Fruit fly (Drosophila melanogaster) whole organism, wandering third instar larva: ENCODE results near the gene ATPsynbeta.
A peak's percentile ranks its signal among the peaks of the same experiment; 100 is the strongest.

Experiments used
- Abd-B ChIP-seq: fragments of >200 bp; optimal IDR thresholded peaks from 2 replicates; lab custom pipeline; 2017; ENCODE audit warnings: missing biosample characterization, missing genetic modification characterization
- CG32264 ChIP-seq: fragments of 200-800 bp; sonication (Bioruptor generic); optimal IDR thresholded peaks from 2 replicates; lab custom pipeline; 2016; ENCODE audit warnings: missing biosample characterization, missing genetic modification characterization
- CG9705 ChIP-seq: fragments of 200-800 bp; sonication (Bioruptor generic); optimal IDR thresholded peaks from 2 replicates; lab custom pipeline; 2018; ENCODE audit warnings: missing biosample characterization, mild to moderate bottlenecking, missing genetic modification characterization
- CrebA ChIP-seq: fragments of 200-800 bp; sonication (Bioruptor generic); optimal IDR thresholded peaks from 2 replicates; lab custom pipeline; 2016; ENCODE audit warnings: missing biosample characterization, mild to moderate bottlenecking, missing genetic modification characterization, borderline replicate concordance
- Dfd ChIP-seq: fragments of >200 bp; optimal IDR thresholded peaks from 2 replicates; lab custom pipeline; 2017; ENCODE audit warnings: missing biosample characterization, missing genetic modification characterization
- Dif ChIP-seq: fragments of 200-275, 200-300 bp; sonication (Bioruptor generic); optimal IDR thresholded peaks from 2 replicates; lab custom pipeline; 2018; ENCODE audit warnings: missing biosample characterization, missing genetic modification characterization; ENCODE audit not compliant: partially characterized antibody
- GATAd ChIP-seq: sonication (Bioruptor generic); optimal IDR thresholded peaks from 2 replicates; lab custom pipeline; 2016; ENCODE audit warnings: missing biosample characterization, missing genetic modification characterization
- HLH106 ChIP-seq: fragments of 200-800 bp; optimal IDR thresholded peaks from 3 replicates; lab custom pipeline; 2019; ENCODE audit warnings: missing biosample characterization, mild to moderate bottlenecking, missing genetic modification characterization, moderate library complexity
- Hnf4 ChIP-seq: fragments of 200-800 bp; sonication (Bioruptor generic); optimal IDR thresholded peaks from 2 replicates; lab custom pipeline; 2016; ENCODE audit warnings: missing biosample characterization, mild to moderate bottlenecking, missing genetic modification characterization
- Hr83 ChIP-seq: fragments of 200-300 bp; sonication (Bioruptor generic); optimal IDR thresholded peaks from 2 replicates; lab custom pipeline; 2016; ENCODE audit warnings: missing biosample characterization, mild to moderate bottlenecking, missing genetic modification characterization, moderate library complexity; ENCODE audit not compliant: poor library complexity, severe bottlenecking
- Jra ChIP-seq: sonication (Bioruptor generic); optimal IDR thresholded peaks from 2 replicates; lab custom pipeline; 2016; ENCODE audit warnings: missing biosample characterization, missing genetic modification characterization
- Mio ChIP-seq: sonication (Bioruptor generic); optimal IDR thresholded peaks from 2 replicates; lab custom pipeline; 2016; ENCODE audit warnings: missing biosample characterization, missing genetic modification characterization
- Myc ChIP-seq: fragments of >200 bp; optimal IDR thresholded peaks from 2 replicates; lab custom pipeline; 2017
- N ChIP-seq: fragments of >200 bp; optimal IDR thresholded peaks from 2 replicates; lab custom pipeline; 2018; ENCODE audit warnings: missing biosample characterization, missing external identifiers, missing genetic modification characterization
- OdsH ChIP-seq: fragments of 200-800 bp; sonication (Bioruptor generic); optimal IDR thresholded peaks from 2 replicates; lab custom pipeline; 2016; ENCODE audit warnings: missing biosample characterization, mild to moderate bottlenecking, missing genetic modification characterization
- Rel ChIP-seq, 2 experiments: fragments of 200-800 bp; sonication (Bioruptor generic) in 1 of 2; optimal IDR thresholded peaks; 2 replicates in 1 of 2; 3 replicates in 1 of 2; lab custom pipeline; 2016 to 2019; ENCODE audit warnings: mild to moderate bottlenecking in 2 of 2, missing biosample characterization in 2 of 2, missing genetic modification characterization in 2 of 2, moderate library complexity in 1 of 2
- Sp1 ChIP-seq: fragments of 200-800 bp; sonication (Bioruptor generic); optimal IDR thresholded peaks from 3 replicates; lab custom pipeline; 2019; ENCODE audit warnings: missing biosample characterization, mild to moderate bottlenecking, missing genetic modification characterization, moderate library complexity
- Vsx2 ChIP-seq: fragments of 200-300, 225-300 bp; sonication (Bioruptor generic); optimal IDR thresholded peaks from 2 replicates; lab custom pipeline; 2018; ENCODE audit warnings: missing biosample characterization, missing genetic modification characterization; ENCODE audit not compliant: partially characterized antibody
- br ChIP-seq: fragments of 200-800 bp; sonication (Bioruptor generic); optimal IDR thresholded peaks from 2 replicates; lab custom pipeline; 2016; ENCODE audit warnings: missing biosample characterization, missing genetic modification characterization
- brk ChIP-seq: fragments of 200-800 bp; sonication (Bioruptor generic); optimal IDR thresholded peaks from 2 replicates; lab custom pipeline; 2016; ENCODE audit warnings: missing biosample characterization, mild to moderate bottlenecking, missing genetic modification characterization
- dl ChIP-seq, 2 experiments: fragments of 175-275, 200-275 bp in 1 of 2; fragments of 200-275 bp in 1 of 2; sonication (Bioruptor generic); optimal IDR thresholded peaks; lab custom pipeline; 2018; ENCODE audit warnings: mild to moderate bottlenecking in 2 of 2, missing biosample characterization in 2 of 2, missing genetic modification characterization in 2 of 2, moderate library complexity in 2 of 2; ENCODE audit not compliant: partially characterized antibody in 2 of 2, insufficient read depth in 1 of 2
- dsf ChIP-seq: sonication (Bioruptor generic); optimal IDR thresholded peaks from 2 replicates; lab custom pipeline; 2016; ENCODE audit warnings: missing biosample characterization, missing genetic modification characterization, borderline replicate concordance
- ey ChIP-seq: fragments of 200-800 bp; sonication (Bioruptor generic); optimal IDR thresholded peaks from 2 replicates; lab custom pipeline; 2016; ENCODE audit warnings: missing biosample characterization, missing genetic modification characterization
- foxo ChIP-seq, 2 experiments: fragments of 200-800 bp; sonication (Bioruptor generic); optimal IDR thresholded peaks; 2 replicates in 1 of 2; 3 replicates in 1 of 2; lab custom pipeline; 2016 to 2017; ENCODE audit warnings: missing biosample characterization in 2 of 2, missing genetic modification characterization in 2 of 2
- fru ChIP-seq: fragments of 200-800 bp; sonication (Bioruptor generic); optimal IDR thresholded peaks from 3 replicates; lab custom pipeline; 2016; ENCODE audit warnings: missing biosample characterization, mild to moderate bottlenecking, missing genetic modification characterization
- h ChIP-seq: fragments of 200-800 bp; sonication (Bioruptor generic); optimal IDR thresholded peaks from 3 replicates; lab custom pipeline; 2016; ENCODE audit warnings: missing biosample characterization, mild to moderate bottlenecking, missing genetic modification characterization
- lola ChIP-seq: fragments of >200 bp; optimal IDR thresholded peaks from 2 replicates; lab custom pipeline; 2017; ENCODE audit warnings: missing biosample characterization, missing genetic modification characterization
- pan ChIP-seq: fragments of >200 bp; optimal IDR thresholded peaks from 2 replicates; lab custom pipeline; 2017
- psq ChIP-seq: fragments of 200-800 bp; sonication (Bioruptor generic); optimal IDR thresholded peaks from 3 replicates; lab custom pipeline; 2017; ENCODE audit warnings: missing biosample characterization, mild to moderate bottlenecking, missing genetic modification characterization, moderate library complexity
- rgr ChIP-seq: fragments of 200-800 bp; sonication (Bioruptor generic); optimal IDR thresholded peaks from 3 replicates; lab custom pipeline; 2016; ENCODE audit warnings: missing biosample characterization, mild to moderate bottlenecking, missing genetic modification characterization
- sage ChIP-seq: fragments of 200-800 bp; sonication (Bioruptor generic); optimal IDR thresholded peaks from 2 replicates; lab custom pipeline; 2016; ENCODE audit warnings: missing biosample characterization, mild to moderate bottlenecking, missing genetic modification characterization
- sv ChIP-seq: fragments of 200-800 bp; sonication (Bioruptor generic); optimal IDR thresholded peaks from 3 replicates; lab custom pipeline; 2016; ENCODE audit warnings: missing biosample characterization, missing genetic modification characterization
- tai ChIP-seq: sonication (Bioruptor generic); optimal IDR thresholded peaks from 2 replicates; lab custom pipeline; 2016; ENCODE audit warnings: missing biosample characterization, missing genetic modification characterization
- usp ChIP-seq: fragments of >200 bp; optimal IDR thresholded peaks from 2 replicates; lab custom pipeline; 2017; ENCODE audit warnings: missing biosample characterization, missing genetic modification characterization
- woc ChIP-seq: sonication (Bioruptor generic); optimal IDR thresholded peaks from 2 replicates; lab custom pipeline; 2016; ENCODE audit warnings: missing biosample characterization, mild to moderate bottlenecking, missing genetic modification characterization

Gene ATPsynbeta

DNA sequence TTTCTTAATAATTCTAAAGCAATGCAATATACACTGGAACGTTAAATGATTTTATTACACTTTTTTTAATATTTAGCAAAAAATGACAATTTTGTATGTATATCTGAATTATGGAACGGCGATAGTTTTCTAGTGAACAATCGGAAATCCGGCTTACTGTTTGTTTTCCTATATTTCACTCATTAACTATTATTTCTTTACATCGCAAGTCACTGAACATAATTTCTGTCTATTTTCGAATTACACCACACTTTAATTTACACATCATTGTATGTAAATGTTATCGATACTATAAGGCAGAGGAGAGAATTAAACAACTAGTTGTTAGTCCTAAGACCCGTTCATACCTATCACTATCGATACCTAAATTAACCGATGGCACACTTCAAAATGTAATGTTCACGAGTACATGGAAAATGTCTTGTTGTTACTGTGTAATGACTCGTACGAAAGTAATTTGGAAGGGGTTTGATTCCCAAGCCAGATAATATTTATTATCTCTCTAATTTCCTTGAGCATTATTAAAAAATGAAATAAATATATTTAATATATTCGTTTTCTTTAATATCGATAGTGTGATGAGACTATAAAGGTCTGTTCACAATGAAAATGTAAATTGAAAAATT, 4.4 kb upstream of the ATPsynbeta start, which contains the start of gene PlexA (continued):
- TF ChIP-seq CrebA (GFP tag; lab: Kevin White, UChicago) (no peak), CG32264 (GFP tag; lab: Kevin White, UChicago) (peak; percentile 25), ey (peak; percentile 63), brk (GFP tag; lab: Kevin White, UChicago) (no peak), br (peak; percentile 26), Vsx2 (GFP tag; lab: Kevin White, UChicago) (no peak)

DNA sequence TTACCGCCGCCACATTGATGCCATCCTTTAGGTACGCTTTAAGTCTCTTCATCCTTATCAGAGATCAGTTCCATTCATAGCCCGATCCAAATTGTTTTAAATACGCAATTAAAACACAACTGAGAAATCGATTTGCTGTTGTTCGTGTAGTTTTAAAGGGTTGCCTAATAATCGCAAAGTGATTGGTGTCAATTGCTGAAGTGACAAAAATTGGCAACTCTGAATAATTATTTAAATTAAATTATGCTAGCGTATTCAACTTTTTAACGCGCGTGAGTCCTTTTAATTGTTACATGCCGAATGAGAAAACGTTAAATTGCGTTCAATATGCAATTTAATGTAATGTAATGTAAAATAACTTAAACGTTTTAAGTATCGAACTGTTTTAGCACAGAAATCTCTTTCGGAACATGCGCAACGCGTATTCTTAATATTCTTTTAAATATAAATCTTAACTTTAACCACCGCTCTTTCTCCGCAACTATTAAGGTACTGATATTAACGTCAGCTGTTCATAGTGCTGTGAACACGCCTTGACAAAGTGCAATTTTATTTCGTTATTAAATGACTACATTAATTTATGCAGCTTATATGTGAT, 2.0 kb upstream of the ATPsynbeta start, which contains the start of gene Mpv17:
Gene Mpv17 (minus strand): TSS at position 164 of the 598 bp plus-strand sequence.
- peak; percentile 15 for TF ChIP-seq sage (GFP tag; lab: Kevin White, UChicago)
- TF ChIP-seq Hnf4: peak; percentile 70
- peak; percentile 1 for TF ChIP-seq fru (GFP tag; lab: Kevin White, UChicago)
- TF ChIP-seq rgr (GFP tag; lab: Kevin White, UChicago): peak; percentile 45
- TF ChIP-seq CG32264 (GFP tag; lab: Kevin White, UChicago): no peak
- TF ChIP-seq tai (GFP tag; lab: Kevin White, UChicago): no peak
- peak in 1 of 2 experiments; percentile 36 for TF ChIP-seq foxo (GFP tag; optimal IDR thresholded peaks at IDR 0.05; lab: Kevin White, UChicago)
- peak; percentile 34 for TF ChIP-seq h (GFP tag; lab: Kevin White, UChicago)
- no peak for TF ChIP-seq Mio
- TF ChIP-seq sv (GFP tag; lab: Kevin White, UChicago): no peak
- TF ChIP-seq ey: peak; percentile 23
- TF ChIP-seq brk (GFP tag; lab: Kevin White, UChicago): peak; percentile 10
- TF ChIP-seq woc (GFP tag; lab: Kevin White, UChicago): peak; percentile 6
- TF ChIP-seq, all 38 proteins: peak for 9

- TF ChIP-seq sage (GFP tag; lab: Kevin White, UChicago) (no peak), lola (GFP tag; lab: Kevin White, UChicago) (no peak), Hr83 (GFP tag; lab: Kevin White, UChicago) (peak; percentile 23), fru (GFP tag; lab: Kevin White, UChicago) (no peak), Hnf4 (peak; percentile 54), CrebA (GFP tag; lab: Kevin White, UChicago) (no peak), h (GFP tag; lab: Kevin White, UChicago) (peak; percentile 4), Myc (lab: Kevin White, UChicago) (no peak), rgr (GFP tag; lab: Kevin White, UChicago) (peak; percentile 21), HLH106 (tag; lab: Kevin White, UChicago) (peak; percentile 15), usp (no peak), CG9705 (no peak), Jra (GFP tag; lab: Kevin White, UChicago) (peak; percentile 33), dl (GFP tag; optimal IDR thresholded peaks at IDR 0.05; lab: Kevin White, UChicago; ENCODE audit: insufficient read depth in 1 of 2, partially characterized antibody in 2 of 2) (no peak), br (peak; percentile 57), tai (GFP tag; lab: Kevin White, UChicago) (peak; percentile 38), woc (GFP tag; lab: Kevin White, UChicago) (peak; percentile 31), OdsH (no peak), N (peak; percentile 70), foxo (GFP tag; optimal IDR thresholded peaks at IDR 0.05; lab: Kevin White, UChicago) (peak in 1 of 2 experiments; percentile 17)
Observed at dm6 chr4:1030692-1031110, 583 bp upstream of the ATPsynbeta start.

DNA sequence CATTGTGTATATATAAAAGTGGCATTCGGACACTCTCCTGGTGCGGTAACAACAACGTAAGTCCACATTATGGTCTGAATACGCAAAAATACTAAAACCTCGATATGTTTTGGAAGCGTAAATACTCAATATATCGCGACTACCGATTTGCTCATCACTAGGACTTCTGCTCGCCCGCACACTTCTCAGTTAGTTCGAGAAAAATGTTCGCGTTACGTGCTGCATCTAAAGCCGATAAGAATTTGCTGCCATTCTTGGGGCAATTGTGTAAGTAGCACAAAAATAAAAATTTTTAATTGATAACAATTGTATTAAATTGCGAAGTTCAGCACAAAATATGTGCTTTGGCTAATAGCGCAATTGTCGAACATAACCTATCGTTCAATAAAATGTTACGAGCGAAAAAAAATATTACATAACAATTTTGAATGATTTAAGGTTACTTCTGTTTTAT, 430 bp downstream of the ATPsynbeta start, which contains the start of gene CG11076:
Gene CG11076 (minus strand): TSS at position 71 of the 454 bp plus-strand sequence.
- peak; percentile 56 for TF ChIP-seq woc (GFP tag; lab: Kevin White, UChicago)
- TF ChIP-seq dsf (GFP tag; lab: Kevin White, UChicago): peak; percentile 35
- no peak for TF ChIP-seq OdsH
- TF ChIP-seq rgr (GFP tag; lab: Kevin White, UChicago): no peak
- TF ChIP-seq Hnf4: peak; percentile 28
- no peak for TF ChIP-seq CG32264 (GFP tag; lab: Kevin White, UChicago)
- TF ChIP-seq sage (GFP tag; lab: Kevin White, UChicago): no peak
- no peak for TF ChIP-seq Abd-B (GFP tag; lab: Kevin White, UChicago)
- no peak for TF ChIP-seq psq (GFP tag; lab: Kevin White, UChicago)
- peak; percentile 75 for TF ChIP-seq br
- peak; percentile 8 for TF ChIP-seq N
- no peak for TF ChIP-seq pan
- TF ChIP-seq foxo (GFP tag; optimal IDR thresholded peaks at IDR 0.05; lab: Kevin White, UChicago): no peak
- TF ChIP-seq lola (GFP tag; lab: Kevin White, UChicago): no peak
- TF ChIP-seq Myc (lab: Kevin White, UChicago): no peak
- TF ChIP-seq CrebA (GFP tag; lab: Kevin White, UChicago): no peak
- no peak for TF ChIP-seq usp
- TF ChIP-seq GATAd (GFP tag; lab: Kevin White, UChicago): no peak
- no peak for TF ChIP-seq HLH106 (tag; lab: Kevin White, UChicago)
- TF ChIP-seq Vsx2 (GFP tag; lab: Kevin White, UChicago): no peak
- TF ChIP-seq Jra (GFP tag; lab: Kevin White, UChicago): peak; percentile 49
- no peak for TF ChIP-seq Sp1 (GFP tag; lab: Kevin White, UChicago)
- TF ChIP-seq Hr83 (GFP tag; lab: Kevin White, UChicago): peak; percentile 80
- no peak for TF ChIP-seq sv (GFP tag; lab: Kevin White, UChicago)
- no peak for TF ChIP-seq CG9705
- TF ChIP-seq Dif (GFP tag; lab: Kevin White, UChicago): peak; percentile 54
- no peak for TF ChIP-seq ey
- TF ChIP-seq Dfd: no peak
- TF ChIP-seq dl (GFP tag; optimal IDR thresholded peaks at IDR 0.05; lab: Kevin White, UChicago; ENCODE audit: insufficient read depth in 1 of 2, partially characterized antibody in 2 of 2): no peak
- no peak for TF ChIP-seq Rel (GFP tag; optimal IDR thresholded peaks at IDR 0.05; lab: Kevin White, UChicago)
- TF ChIP-seq Rel (tag; optimal IDR thresholded peaks at IDR 0.05; lab: Kevin White, UChicago): no peak
- TF ChIP-seq Mio: no peak
- TF ChIP-seq fru (GFP tag; lab: Kevin White, UChicago): peak; percentile 28
